Worm (Caenorhabditis elegans) whole organism, late embryonic: ENCODE results near the gene nhr-129.

ENCODE experiments used
- C08G9.2 ChIP-seq: sonication (generic microtip); optimal IDR thresholded peaks from 2 replicates; lab custom pipeline; 2016; ENCODE audit warnings: mild to moderate bottlenecking, missing genetic modification characterization, moderate library complexity, missing compliant biosample characterization
- K02D7.2 ChIP-seq: sonication (generic microtip); optimal IDR thresholded peaks from 2 replicates; lab custom pipeline; 2017; ENCODE audit warnings: mild to moderate bottlenecking, missing genetic modification characterization, missing compliant biosample characterization
- K09A11.1 ChIP-seq: sonication (generic microtip); optimal IDR thresholded peaks from 2 replicates; lab custom pipeline; 2017; ENCODE audit warnings: antibody characterized with exemption, mild to moderate bottlenecking, missing genetic modification characterization, missing compliant biosample characterization; ENCODE audit not compliant: insufficient read depth
- T23F11.4 ChIP-seq: fragments of 200-800 bp; sonication (Bioruptor generic); optimal IDR thresholded peaks from 2 replicates; lab custom pipeline; 2018; ENCODE audit warnings: mild to moderate bottlenecking, missing genetic modification characterization, missing compliant biosample characterization
- Y22D7AL.16 ChIP-seq: sonication (generic microtip); optimal IDR thresholded peaks from 2 replicates; lab custom pipeline; 2016; ENCODE audit warnings: missing genetic modification characterization, missing compliant biosample characterization
- ceh-18 ChIP-seq: sonication (generic microtip); optimal IDR thresholded peaks from 2 replicates; lab custom pipeline; 2016; ENCODE audit warnings: missing genetic modification characterization, missing compliant biosample characterization
- ceh-2 ChIP-seq: sonication (generic microtip); optimal IDR thresholded peaks from 2 replicates; lab custom pipeline; 2016; ENCODE audit warnings: missing genotype, missing genetic modification characterization, missing compliant biosample characterization
- ceh-22 ChIP-seq: sonication (generic microtip); optimal IDR thresholded peaks from 2 replicates; lab custom pipeline; 2017; ENCODE audit warnings: missing biosample characterization, missing genetic modification characterization
- ceh-24 ChIP-seq: sonication (generic microtip); optimal IDR thresholded peaks from 2 replicates; lab custom pipeline; 2016; ENCODE audit warnings: mild to moderate bottlenecking, missing genetic modification characterization, missing compliant biosample characterization
- ceh-30 ChIP-seq: fragments of 150-350 bp; optimal IDR thresholded peaks from 2 replicates; lab custom pipeline; 2014; ENCODE audit warnings: missing biosample characterization, missing genetic modification characterization
- ceh-31 ChIP-seq: sonication (generic microtip); optimal IDR thresholded peaks from 2 replicates; lab custom pipeline; 2016; ENCODE audit warnings: missing genetic modification characterization, missing compliant biosample characterization
- ceh-34 ChIP-seq: sonication (generic microtip); optimal IDR thresholded peaks from 2 replicates; lab custom pipeline; 2016; ENCODE audit warnings: mild to moderate bottlenecking, missing genetic modification characterization, missing compliant biosample characterization
- ceh-6 ChIP-seq: fragments of 200-800 bp; sonication (Bioruptor generic); optimal IDR thresholded peaks from 2 replicates; lab custom pipeline; 2018; ENCODE audit warnings: mild to moderate bottlenecking, missing genetic modification characterization, missing compliant biosample characterization
- che-1 ChIP-seq: sonication (generic microtip); optimal IDR thresholded peaks from 2 replicates; lab custom pipeline; 2016; ENCODE audit warnings: mild to moderate bottlenecking, missing genetic modification characterization, missing compliant biosample characterization
- dmd-4 ChIP-seq: sonication (generic microtip); optimal IDR thresholded peaks from 2 replicates; lab custom pipeline; 2016; ENCODE audit warnings: borderline replicate concordance, missing genetic modification characterization, missing compliant biosample characterization
- ets-4 ChIP-seq: sonication (generic microtip); optimal IDR thresholded peaks from 2 replicates; lab custom pipeline; 2016; ENCODE audit warnings: missing genetic modification characterization, missing compliant biosample characterization
- fax-1 ChIP-seq: sonication (generic microtip); optimal IDR thresholded peaks from 2 replicates; lab custom pipeline; 2016; ENCODE audit warnings: missing genotype, missing genetic modification characterization, missing compliant biosample characterization
- fkh-10 ChIP-seq: fragments of 150-350 bp; optimal IDR thresholded peaks from 2 replicates; lab custom pipeline; 2014; ENCODE audit warnings: missing biosample characterization, missing genetic modification reagents, missing genetic modification characterization
- fkh-6 ChIP-seq: sonication (generic microtip); optimal IDR thresholded peaks from 2 replicates; lab custom pipeline; 2016; ENCODE audit warnings: missing genetic modification characterization, missing compliant biosample characterization
- hlh-6 ChIP-seq: sonication (generic microtip); optimal IDR thresholded peaks from 2 replicates; lab custom pipeline; 2016; ENCODE audit warnings: missing genotype, missing genetic modification characterization, missing compliant biosample characterization
- hlh-8 ChIP-seq: sonication (generic microtip); optimal IDR thresholded peaks from 2 replicates; lab custom pipeline; 2016; ENCODE audit warnings: missing genotype, missing genetic modification characterization, missing compliant biosample characterization
- lim-6 ChIP-seq: sonication (generic microtip); optimal IDR thresholded peaks from 2 replicates; lab custom pipeline; 2016; ENCODE audit warnings: missing genetic modification characterization, missing compliant biosample characterization
- lin-11 ChIP-seq: fragments of 200-800 bp; sonication (Bioruptor generic); optimal IDR thresholded peaks from 2 replicates; lab custom pipeline; 2018; ENCODE audit warnings: mild to moderate bottlenecking, missing genetic modification characterization, missing compliant biosample characterization
- madf-2 ChIP-seq: sonication (generic microtip); optimal IDR thresholded peaks from 2 replicates; lab custom pipeline; 2017; ENCODE audit warnings: missing genetic modification characterization, missing compliant biosample characterization
- mec-3 ChIP-seq: sonication (generic microtip); optimal IDR thresholded peaks from 2 replicates; lab custom pipeline; 2016; ENCODE audit warnings: borderline replicate concordance, missing genetic modification characterization, missing compliant biosample characterization
- nfya-1 ChIP-seq: sonication (generic microtip); optimal IDR thresholded peaks from 2 replicates; lab custom pipeline; 2017; ENCODE audit warnings: missing genetic modification characterization, mild to moderate bottlenecking, missing compliant biosample characterization, antibody characterized with exemption, moderate library complexity
- nhr-11 ChIP-seq: fragments of 150-350 bp; optimal IDR thresholded peaks from 2 replicates; lab custom pipeline; 2014; ENCODE audit warnings: missing biosample characterization, missing genetic modification characterization
- npax-4 ChIP-seq: sonication (generic microtip); optimal IDR thresholded peaks from 2 replicates; lab custom pipeline; 2016; ENCODE audit warnings: missing genetic modification characterization, missing compliant biosample characterization
- odd-2 ChIP-seq: sonication (generic microtip); optimal IDR thresholded peaks from 2 replicates; lab custom pipeline; 2017; ENCODE audit warnings: antibody characterized with exemption, mild to moderate bottlenecking, missing genetic modification characterization, missing compliant biosample characterization
- pax-1 ChIP-seq: fragments of 150-350 bp; optimal IDR thresholded peaks from 2 replicates; lab custom pipeline; 2014; ENCODE audit warnings: missing biosample characterization, missing genetic modification characterization
- pha-4 ChIP-seq: fragments of 150-350 bp; optimal IDR thresholded peaks from 2 replicates; lab custom pipeline; 2018; ENCODE audit warnings: missing biosample characterization, missing genetic modification reagents, missing genetic modification characterization
- pqm-1 ChIP-seq: sonication (generic microtip); optimal IDR thresholded peaks from 2 replicates; lab custom pipeline; 2016; ENCODE audit warnings: missing genetic modification characterization, missing compliant biosample characterization
- rnt-1 ChIP-seq: sonication (generic microtip); optimal IDR thresholded peaks from 2 replicates; lab custom pipeline; 2016; ENCODE audit warnings: missing genetic modification characterization, missing compliant biosample characterization
- sdc-2 ChIP-seq: sonication (generic microtip); optimal IDR thresholded peaks from 2 replicates; lab custom pipeline; 2016; ENCODE audit warnings: missing genotype, missing genetic modification characterization, missing compliant biosample characterization
- sox-2 ChIP-seq: fragments of 200-800 bp; sonication (Bioruptor generic); IDR thresholded peaks from 2 replicates; pipeline ENCODE4 v1.3.6; 2022; ENCODE audit warnings: missing genetic modification reagents, missing genetic modification characterization, missing compliant biosample characterization
- sox-4 ChIP-seq: sonication (generic microtip); optimal IDR thresholded peaks from 2 replicates; lab custom pipeline; 2017; ENCODE audit warnings: mild to moderate bottlenecking, missing genetic modification characterization, inconsistent platforms, missing compliant biosample characterization
- syd-9 ChIP-seq: sonication (generic microtip); optimal IDR thresholded peaks from 2 replicates; lab custom pipeline; 2016; ENCODE audit warnings: mild to moderate bottlenecking, missing genetic modification characterization, moderate library complexity, missing compliant biosample characterization
- tbx-2 ChIP-seq: sonication (generic microtip); optimal IDR thresholded peaks from 2 replicates; lab custom pipeline; 2016; ENCODE audit warnings: missing genetic modification characterization, missing compliant biosample characterization
- tbx-7 ChIP-seq: sonication (generic microtip); optimal IDR thresholded peaks from 2 replicates; lab custom pipeline; 2016; ENCODE audit warnings: missing genotype, missing genetic modification characterization, missing compliant biosample characterization
- ttx-3 ChIP-seq: sonication (generic microtip); optimal IDR thresholded peaks from 2 replicates; lab custom pipeline; 2016; ENCODE audit warnings: missing genetic modification reagents, missing genetic modification characterization, missing compliant biosample characterization
- unc-3 ChIP-seq, 2 experiments: fragments of 200-800 bp in 1 of 2; sonication (Bioruptor generic) in 1 of 2; sonication (generic microtip) in 1 of 2; conservative IDR thresholded peaks in 1 of 2; optimal IDR thresholded peaks in 1 of 2; 2 replicates each; pipeline versions ENCODE4 v1.3.6 to Lab custom; 2016 to 2022; ENCODE audit warnings: missing compliant biosample characterization in 2 of 2, missing genetic modification characterization in 2 of 2, missing genetic modification reagents in 1 of 2
- unc-42 ChIP-seq: sonication (generic microtip); optimal IDR thresholded peaks from 2 replicates; lab custom pipeline; 2016; ENCODE audit warnings: missing genotype, missing genetic modification characterization, missing compliant biosample characterization
- unc-55 ChIP-seq: sonication (generic microtip); optimal IDR thresholded peaks from 2 replicates; lab custom pipeline; 2017; ENCODE audit warnings: missing biosample characterization, missing genetic modification reagents, missing genetic modification characterization
- unc-86 ChIP-seq: sonication (generic microtip); optimal IDR thresholded peaks from 2 replicates; lab custom pipeline; 2016; ENCODE audit warnings: missing genetic modification characterization, missing compliant biosample characterization
- zip-5 ChIP-seq: sonication (generic microtip); optimal IDR thresholded peaks from 2 replicates; lab custom pipeline; 2016; ENCODE audit warnings: missing genetic modification characterization, missing compliant biosample characterization
- ztf-16 ChIP-seq: sonication (generic microtip); optimal IDR thresholded peaks from 2 replicates; lab custom pipeline; 2017; ENCODE audit warnings: missing genetic modification characterization, missing compliant biosample characterization

nhr-129 gene

ce11 chrV:13320676-13321075, 10.1 kb downstream of the nhr-129 start, which contains the start of gene srh-15:
srh-15 (plus strand) TSS chrV:13320976.
- TF ChIP-seq hlh-6 (tag; lab: Kevin White, UChicago) (no peak), ceh-2 (tag; lab: Kevin White, UChicago) (no peak), che-1 (tag; lab: Kevin White, UChicago) (no peak), ets-4 (tag; lab: Kevin White, UChicago) (no peak), npax-4 (no peak), hlh-8 (no peak), unc-42 (no peak), T23F11.4 (GFP tag; lab: Kevin White, UChicago) (no peak), sox-2 (GFP tag; lab: Robert Waterston, UW) (no peak), ttx-3 (tag; lab: Kevin White, UChicago) (no peak), fkh-6 (no peak), ceh-31 (tag; lab: Kevin White, UChicago) (no peak), ceh-30 (no peak), K02D7.2 (tag; lab: Kevin White, UChicago) (no peak)

ce11 chrV:13317911-13318502, 12.8 kb downstream of the nhr-129 start, which contains the start of the genes col-161 and srh-18:
col-161 (minus strand) TSS chrV:13318011.
srh-18 (plus strand) TSS chrV:13318452.
- TF ChIP-seq hlh-6 (tag; lab: Kevin White, UChicago), result no peak
- TF ChIP-seq mec-3 (tag; lab: Kevin White, UChicago), result no peak
- no peak for TF ChIP-seq unc-42
- no peak for TF ChIP-seq pax-1 (tag; lab: Kevin White, UChicago)
- no peak for TF ChIP-seq sox-4 (tag; lab: Kevin White, UChicago)
- TF ChIP-seq ceh-18 (tag; lab: Kevin White, UChicago), result no peak
- TF ChIP-seq ceh-30, result no peak
- TF ChIP-seq npax-4, result no peak
- TF ChIP-seq tbx-7 (tag; lab: Kevin White, UChicago), result no peak

DNA sequence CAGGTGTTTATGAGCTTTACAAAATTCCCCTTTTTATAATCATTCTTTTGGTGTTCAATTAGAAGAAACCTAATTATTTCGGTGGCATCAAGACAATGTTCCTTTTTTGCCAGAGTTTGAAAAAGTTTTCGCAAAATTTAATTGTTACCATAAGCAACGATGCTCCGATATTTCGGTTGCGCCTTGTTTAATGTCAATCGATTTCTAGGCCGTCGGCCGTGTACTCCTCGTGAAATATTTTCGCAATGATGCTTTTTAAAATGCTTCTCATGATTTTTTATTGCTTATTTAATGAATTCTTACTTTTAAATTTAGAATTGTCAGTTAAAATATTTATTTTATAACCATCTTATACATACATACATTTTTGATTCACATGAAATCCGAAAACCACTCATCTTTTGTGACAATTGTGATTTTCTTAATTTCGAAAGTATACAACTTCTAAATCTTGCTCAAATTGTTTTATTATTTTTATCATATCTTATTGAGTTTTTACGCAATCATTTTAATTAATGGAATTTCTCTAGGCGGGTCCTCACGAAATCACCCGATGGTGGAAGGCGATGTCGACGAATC, 17.7 kb downstream of the nhr-129 start, which contains the start of gene C50B6.3:
TSS of gene C50B6.3 (plus strand) at position 529 of the 579 bp plus-strand sequence.
- no peak for TF ChIP-seq che-1 (tag; lab: Kevin White, UChicago)
- no peak for TF ChIP-seq fkh-6
- no peak for TF ChIP-seq nhr-11 (tag; lab: Kevin White, UChicago)
- TF ChIP-seq madf-2 (tag; lab: Kevin White, UChicago), result no peak
- TF ChIP-seq ceh-31 (tag; lab: Kevin White, UChicago), result peak; percentile 88
- TF ChIP-seq unc-86 (tag; lab: Kevin White, UChicago), result no peak
- no peak for TF ChIP-seq pax-1 (tag; lab: Kevin White, UChicago)
- TF ChIP-seq lim-6 (tag; lab: Kevin White, UChicago), result peak; percentile 17
- no peak for TF ChIP-seq ceh-6
- TF ChIP-seq ceh-34 (tag; lab: Kevin White, UChicago), result peak; percentile 39
- TF ChIP-seq nfya-1 (tag; lab: Kevin White, UChicago), result peak; percentile 38
- TF ChIP-seq ceh-22 (tag; lab: Kevin White, UChicago), result no peak
- no peak for TF ChIP-seq pqm-1 (tag; lab: Kevin White, UChicago)
- TF ChIP-seq npax-4, result no peak
- no peak for TF ChIP-seq unc-3 (GFP tag; conservative IDR thresholded peaks at IDR 0.05; lab: Robert Waterston, UW)
- no peak for TF ChIP-seq unc-3 (tag; optimal IDR thresholded peaks at IDR 0.05; lab: Kevin White, UChicago)
- TF ChIP-seq odd-2 (tag; lab: Kevin White, UChicago), result no peak
- TF ChIP-seq dmd-4 (tag; lab: Kevin White, UChicago), result no peak
- no peak for TF ChIP-seq ceh-24
- peak; percentile 89 for TF ChIP-seq ceh-2 (tag; lab: Kevin White, UChicago)
- TF ChIP-seq rnt-1, result peak; percentile 53
- TF ChIP-seq fkh-10, result no peak
- TF ChIP-seq sdc-2, result peak; percentile 47
- TF ChIP-seq unc-55 (GFP tag; lab: Kevin White, UChicago), result peak; percentile 26
- TF ChIP-seq lin-11 (tag; lab: Kevin White, UChicago), result no peak
- no peak for TF ChIP-seq K09A11.1 (tag; lab: Kevin White, UChicago)
- no peak for TF ChIP-seq ceh-18 (tag; lab: Kevin White, UChicago)
- no peak for TF ChIP-seq syd-9
- TF ChIP-seq fax-1 (tag; lab: Kevin White, UChicago), result peak; percentile 12
- TF ChIP-seq C08G9.2 (tag; lab: Kevin White, UChicago), result peak; percentile 92
- no peak for TF ChIP-seq sox-2 (GFP tag; lab: Robert Waterston, UW)
- TF ChIP-seq Y22D7AL.16 (tag; lab: Kevin White, UChicago), result no peak
- TF ChIP-seq T23F11.4 (GFP tag; lab: Kevin White, UChicago), result no peak
- no peak for TF ChIP-seq pha-4 (tag; lab: Kevin White, UChicago)
- TF ChIP-seq tbx-2 (tag; lab: Kevin White, UChicago), result peak; percentile 80
- peak; percentile 28 for TF ChIP-seq zip-5 (tag; lab: Kevin White, UChicago)
- no peak for TF ChIP-seq ztf-16 (tag; lab: Kevin White, UChicago)
